Fruit fly (Drosophila melanogaster) whole organism, embryonic: ENCODE results near the gene CG1440.

Experiments
- BEAF-32 ChIP-seq: fragments of 200-800 bp; sonication (Bioruptor generic); optimal IDR thresholded peaks from 3 replicates; lab custom pipeline; 2017; ENCODE audit warnings: missing biosample characterization, missing genetic modification characterization, mild to moderate bottlenecking, moderate library complexity, missing genetic modification reagents
- CG10147 ChIP-seq: fragments of 200-800 bp; sonication (Bioruptor generic); optimal IDR thresholded peaks from 2 replicates; lab custom pipeline; 2019; ENCODE audit warnings: missing biosample characterization, mild to moderate bottlenecking, missing genetic modification characterization, moderate library complexity
- CG10267 ChIP-seq: fragments of 200-800 bp; sonication (Bioruptor generic); optimal IDR thresholded peaks from 2 replicates; lab custom pipeline; 2018; ENCODE audit warnings: missing biosample characterization, mild to moderate bottlenecking, missing genetic modification characterization, moderate library complexity
- CG10543 ChIP-seq: fragments of 200-800 bp; sonication (Bioruptor generic); optimal IDR thresholded peaks from 3 replicates; lab custom pipeline; 2017; ENCODE audit warnings: missing biosample characterization, mild to moderate bottlenecking, missing genetic modification characterization, moderate library complexity
- CG10959 ChIP-seq: fragments of 200-800 bp; sonication (Bioruptor generic); IDR thresholded peaks from 2 replicates; pipeline ENCODE4 v1.3.6; 2022; ENCODE audit warnings: missing biosample characterization, missing genetic modification characterization
- CG11247 ChIP-seq: fragments of 200-800 bp; sonication (Bioruptor generic); IDR thresholded peaks from 2 replicates; pipeline ENCODE4 v1.3.6; 2022; ENCODE audit warnings: missing biosample characterization, missing genetic modification characterization
- CG13287 ChIP-seq: fragments of 200-800 bp; sonication (Bioruptor generic); IDR thresholded peaks from 2 replicates; pipeline ENCODE4 v1.3.6; 2022; ENCODE audit warnings: missing biosample characterization, missing genetic modification characterization; ENCODE audit not compliant: partially characterized antibody
- CG15601 ChIP-seq: fragments of 200-800 bp; sonication (Bioruptor generic); optimal IDR thresholded peaks from 3 replicates; lab custom pipeline; 2019; ENCODE audit warnings: missing biosample characterization, mild to moderate bottlenecking, missing genetic modification characterization, moderate library complexity
- CG18262 ChIP-seq: fragments of 200-800 bp; optimal IDR thresholded peaks from 3 replicates; lab custom pipeline; 2019; ENCODE audit warnings: missing biosample characterization, mild to moderate bottlenecking, missing genetic modification characterization, moderate library complexity
- CG18599 ChIP-seq: fragments of 200-800 bp; sonication (Bioruptor generic); optimal IDR thresholded peaks from 3 replicates; lab custom pipeline; 2017; ENCODE audit warnings: missing biosample characterization, missing genetic modification characterization, mild to moderate bottlenecking, moderate library complexity, missing genetic modification reagents
- CG2120 ChIP-seq: fragments of 200-800 bp; sonication (Bioruptor generic); optimal IDR thresholded peaks from 3 replicates; lab custom pipeline; 2016; ENCODE audit warnings: missing biosample characterization, missing genetic modification characterization
- CG30403 ChIP-seq: fragments of 200-800 bp; sonication (Bioruptor generic); optimal IDR thresholded peaks from 3 replicates; lab custom pipeline; 2016; ENCODE audit warnings: missing biosample characterization, missing genetic modification characterization
- CG34376 ChIP-seq: fragments of 200-800 bp; sonication (Bioruptor generic); optimal IDR thresholded peaks from 2 replicates; lab custom pipeline; 2018; ENCODE audit warnings: missing biosample characterization, mild to moderate bottlenecking, missing genetic modification characterization
- CG3995 ChIP-seq: fragments of 200-800 bp; sonication (Bioruptor generic); optimal IDR thresholded peaks from 3 replicates; lab custom pipeline; 2016; ENCODE audit warnings: missing biosample characterization, missing genetic modification characterization
- CG4617 ChIP-seq: fragments of 200-800 bp; sonication (Bioruptor generic); optimal IDR thresholded peaks from 3 replicates; lab custom pipeline; 2016; ENCODE audit warnings: missing biosample characterization, missing genetic modification characterization, borderline replicate concordance
- CG5245 ChIP-seq: fragments of 200-800 bp; sonication (Bioruptor generic); optimal IDR thresholded peaks from 3 replicates; lab custom pipeline; 2016; ENCODE audit warnings: missing biosample characterization, missing genetic modification characterization
- CG6254 ChIP-seq: fragments of 200-800 bp; sonication (Bioruptor generic); optimal IDR thresholded peaks from 3 replicates; lab custom pipeline; 2017; ENCODE audit warnings: mild to moderate bottlenecking, missing biosample characterization, missing genetic modification reagents, missing genetic modification characterization
- CG6654 ChIP-seq: fragments of 200-800 bp; sonication (Bioruptor generic); optimal IDR thresholded peaks from 2 replicates; lab custom pipeline; 2017; ENCODE audit warnings: missing biosample characterization, mild to moderate bottlenecking, missing genetic modification characterization
- CG8359 ChIP-seq: fragments of 200-800 bp; sonication (Bioruptor generic); optimal IDR thresholded peaks from 2 replicates; lab custom pipeline; 2017; ENCODE audit warnings: missing biosample characterization, mild to moderate bottlenecking, missing genetic modification characterization, borderline replicate concordance
- CG9437 ChIP-seq: fragments of 200-800 bp; sonication (Bioruptor generic); optimal IDR thresholded peaks from 2 replicates; lab custom pipeline; 2018; ENCODE audit warnings: missing biosample characterization, mild to moderate bottlenecking, missing genetic modification characterization
- CG9817 ChIP-seq: fragments of 200-800 bp; sonication (Bioruptor generic); optimal IDR thresholded peaks from 2 replicates; lab custom pipeline; 2018; ENCODE audit warnings: missing biosample characterization, mild to moderate bottlenecking, missing genetic modification characterization, moderate library complexity
- D19B ChIP-seq: fragments of 200-800 bp; sonication (Bioruptor generic); optimal IDR thresholded peaks from 2 replicates; lab custom pipeline; 2017; ENCODE audit warnings: missing biosample characterization, mild to moderate bottlenecking, missing genetic modification characterization
- Dp ChIP-seq: fragments of 200-800 bp; sonication (Bioruptor generic); optimal IDR thresholded peaks from 2 replicates; lab custom pipeline; 2018; ENCODE audit warnings: missing biosample characterization, mild to moderate bottlenecking, missing genetic modification characterization, moderate library complexity
- Drgx ChIP-seq: fragments of 200-800 bp; sonication (Bioruptor generic); IDR thresholded peaks from 2 replicates; pipeline ENCODE4 v1.3.6; 2022; ENCODE audit warnings: missing biosample characterization, missing genetic modification characterization
- Ets65A ChIP-seq: fragments of 200-800 bp; sonication (Bioruptor generic); peaks from one replicate; lab custom pipeline; 2016; ENCODE audit warnings: missing biosample characterization, missing genetic modification characterization
- Hr39 ChIP-seq: fragments of >200 bp; optimal IDR thresholded peaks from 2 replicates; lab custom pipeline; 2017
- Hr78 ChIP-seq, 2 experiments: fragments of 200-800 bp in 1 of 2; fragments of >200 bp in 1 of 2; sonication (Bioruptor generic) in 1 of 2; optimal IDR thresholded peaks; 2 replicates each; lab custom pipeline; 2017 to 2019; ENCODE audit warnings: missing biosample characterization in 2 of 2, missing genetic modification characterization in 2 of 2, mild to moderate bottlenecking in 1 of 2, moderate library complexity in 1 of 2
- Jarid2 ChIP-seq: fragments of 200-800 bp; sonication (Bioruptor generic); optimal IDR thresholded peaks from 3 replicates; lab custom pipeline; 2017; ENCODE audit warnings: mild to moderate bottlenecking, missing biosample characterization, missing genetic modification reagents, missing genetic modification characterization
- Six4 ChIP-seq: fragments of 200-800 bp; sonication (Bioruptor generic); optimal IDR thresholded peaks from 2 replicates; lab custom pipeline; 2016; ENCODE audit warnings: missing biosample characterization, missing genetic modification characterization
- Stat92E ChIP-seq, 3 experiments: fragments of >200 bp in 2 of 3; fragments of 200-800 bp in 1 of 3; sonication (Bioruptor generic) in 1 of 3; optimal IDR thresholded peaks; 2 replicates each; lab custom pipeline; 2017 to 2019; ENCODE audit warnings: missing biosample characterization in 3 of 3, missing genetic modification characterization in 3 of 3, mild to moderate bottlenecking in 1 of 3, moderate library complexity in 1 of 3
- YL-1 ChIP-seq: fragments of 200-800 bp; sonication (Bioruptor generic); optimal IDR thresholded peaks from 3 replicates; lab custom pipeline; 2017; ENCODE audit warnings: missing biosample characterization, mild to moderate bottlenecking, missing genetic modification characterization
- amos ChIP-seq: fragments of 200-800 bp; sonication (Bioruptor generic); IDR thresholded peaks from 2 replicates; pipeline ENCODE4 v1.3.6; 2022; ENCODE audit warnings: missing biosample characterization, missing genetic modification characterization; ENCODE audit not compliant: partially characterized antibody
- da ChIP-seq: fragments of 200-800 bp; sonication (Bioruptor generic); optimal IDR thresholded peaks from 2 replicates; lab custom pipeline; 2016; ENCODE audit warnings: missing biosample characterization, missing genetic modification characterization
- disco-r ChIP-seq: fragments of 200-800 bp; sonication (Bioruptor generic); optimal IDR thresholded peaks from 2 replicates; lab custom pipeline; 2016; ENCODE audit warnings: missing biosample characterization, missing genetic modification characterization
- exex ChIP-seq: fragments of 200-800 bp; sonication (Bioruptor generic); optimal IDR thresholded peaks from 4 replicates; lab custom pipeline; 2018; ENCODE audit warnings: missing biosample characterization, mild to moderate bottlenecking, missing genetic modification characterization, moderate library complexity
- fd3F ChIP-seq: fragments of 200-800 bp; sonication (Bioruptor generic); optimal IDR thresholded peaks from 2 replicates; lab custom pipeline; 2018; ENCODE audit warnings: missing biosample characterization, mild to moderate bottlenecking, missing genetic modification characterization, moderate library complexity
- fru ChIP-seq: fragments of >200 bp; optimal IDR thresholded peaks from 2 replicates; lab custom pipeline; 2017
- inv ChIP-seq: fragments of 200-800 bp; sonication (Bioruptor generic); IDR thresholded peaks from 2 replicates; pipeline ENCODE4 v1.3.6; 2022; ENCODE audit warnings: missing biosample characterization, missing genetic modification characterization; ENCODE audit not compliant: partially characterized antibody
- jigr1 ChIP-seq: fragments of 200-800 bp; sonication (Bioruptor generic); IDR thresholded peaks from 3 replicates; pipeline ENCODE4 v1.3.6; 2022; ENCODE audit warnings: missing biosample characterization, missing genetic modification characterization
- jumu ChIP-seq: fragments of 200-800 bp; sonication (Bioruptor generic); optimal IDR thresholded peaks from 3 replicates; lab custom pipeline; 2016; ENCODE audit warnings: missing biosample characterization, missing genetic modification characterization
- lab ChIP-seq: fragments of 200-800 bp; sonication (Bioruptor generic); optimal IDR thresholded peaks from 3 replicates; lab custom pipeline; 2017; ENCODE audit warnings: missing biosample characterization, missing genetic modification characterization, mild to moderate bottlenecking, moderate library complexity, missing genetic modification reagents
- nerfin-2 ChIP-seq: fragments of 200-800 bp; sonication (Bioruptor generic); IDR thresholded peaks from 2 replicates; pipeline ENCODE4 v1.3.6; 2022; ENCODE audit warnings: missing biosample characterization, missing genetic modification characterization; ENCODE audit not compliant: partially characterized antibody
- org-1 ChIP-seq: fragments of 200-800 bp; sonication (Bioruptor generic); optimal IDR thresholded peaks from 2 replicates; lab custom pipeline; 2017; ENCODE audit warnings: missing biosample characterization, missing genetic modification characterization
- prd ChIP-seq, 3 experiments: fragments of >200 bp in 2 of 3; fragments of 200-800 bp in 1 of 3; sonication (Bioruptor generic) in 1 of 3; optimal IDR thresholded peaks in 2 of 3; IDR thresholded peaks in 1 of 3; 2 replicates in 2 of 3; 3 replicates in 1 of 3; pipeline versions ENCODE4 v1.3.6 to Lab custom; 2017 to 2022; ENCODE audit warnings: missing biosample characterization in 1 of 3, missing genetic modification characterization in 1 of 3
- slou ChIP-seq: fragments of 200-800 bp; sonication (Bioruptor generic); optimal IDR thresholded peaks from 3 replicates; lab custom pipeline; 2016; ENCODE audit warnings: missing biosample characterization, missing genetic modification characterization
- stc ChIP-seq: fragments of 200-800 bp; sonication (Bioruptor generic); IDR thresholded peaks from 2 replicates; pipeline ENCODE4 v1.3.6; 2022; ENCODE audit warnings: missing biosample characterization, missing genetic modification characterization
- sug ChIP-seq: fragments of 200-800 bp; optimal IDR thresholded peaks from 2 replicates; lab custom pipeline; 2019; ENCODE audit warnings: missing biosample characterization, mild to moderate bottlenecking, missing genetic modification characterization, moderate library complexity
- tio ChIP-seq: fragments of 200-800 bp; sonication (Bioruptor generic); optimal IDR thresholded peaks from 2 replicates; lab custom pipeline; 2017; ENCODE audit warnings: missing biosample characterization, missing genetic modification characterization, inconsistent platforms
- trem ChIP-seq: fragments of 200-800 bp; optimal IDR thresholded peaks from 3 replicates; lab custom pipeline; 2019; ENCODE audit warnings: missing biosample characterization, mild to moderate bottlenecking, missing genetic modification characterization, moderate library complexity
- zfh2 ChIP-seq: fragments of 200-800 bp; sonication (Bioruptor generic); optimal IDR thresholded peaks from 2 replicates; lab custom pipeline; 2016; ENCODE audit warnings: missing biosample characterization, missing genetic modification characterization

The CG1440 gene

DNA sequence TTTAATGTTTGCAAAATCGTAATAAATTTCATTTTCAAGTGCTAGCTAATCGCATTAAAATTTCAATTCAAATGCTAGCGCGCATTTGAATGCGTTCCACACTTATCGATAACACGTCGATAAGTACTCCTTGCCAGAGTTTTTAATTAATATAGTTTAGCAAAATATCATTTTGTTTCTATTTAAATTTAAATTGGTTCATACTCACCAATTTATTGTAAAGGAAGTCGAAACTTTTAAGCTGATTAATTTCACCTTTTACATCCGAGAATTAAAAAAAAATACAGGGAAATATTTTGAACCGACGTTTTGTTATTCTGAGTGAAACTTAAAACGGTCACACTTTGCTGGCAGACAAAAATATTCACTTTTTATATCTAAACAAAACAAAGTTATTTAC, 24.3 kb downstream of the CG1440 start, which contains the start of gene Es2 (continued):
- no peak for TF ChIP-seq CG8359 (GFP tag; lab: Kevin White, UChicago)
- no peak for TF ChIP-seq disco-r (GFP tag; lab: Kevin White, UChicago)
- TF ChIP-seq CG9437 (GFP tag; lab: Kevin White, UChicago), result no peak
- no peak for TF ChIP-seq lab (GFP tag; lab: Kevin White, UChicago)
- TF ChIP-seq zfh2 (GFP tag; lab: Kevin White, UChicago), result no peak
- peak; percentile 23 for TF ChIP-seq BEAF-32 (GFP tag; lab: Kevin White, UChicago)
- TF ChIP-seq stc, result no peak
- TF ChIP-seq CG6654 (GFP tag; lab: Kevin White, UChicago), result no peak
- peak; percentile 7 for TF ChIP-seq CG10267 (tag; lab: Kevin White, UChicago)
- no peak for TF ChIP-seq CG10543 (GFP tag; lab: Kevin White, UChicago)
- no peak for TF ChIP-seq D19B (GFP tag; lab: Kevin White, UChicago)
- TF ChIP-seq Dp (GFP tag; lab: Kevin White, UChicago), result peak; percentile 85
- TF ChIP-seq Drgx (GFP tag; lab: Robert Waterston, UW), result no peak
- TF ChIP-seq Hr39, result no peak
- peak; percentile 31 for TF ChIP-seq CG10147 (GFP tag; lab: Kevin White, UChicago)
- no peak for TF ChIP-seq Stat92E (GFP tag; optimal IDR thresholded peaks at IDR 0.05; lab: Kevin White, UChicago)
- no peak for TF ChIP-seq CG18262 (tag; lab: Kevin White, UChicago)
- no peak for TF ChIP-seq YL-1 (GFP tag; lab: Kevin White, UChicago)
- no peak for TF ChIP-seq CG10959
- TF ChIP-seq Hr78 (GFP tag; optimal IDR thresholded peaks at IDR 0.05; lab: Kevin White, UChicago), result no peak
- no peak for TF ChIP-seq da (GFP tag; lab: Kevin White, UChicago)
- TF ChIP-seq CG4617 (GFP tag; lab: Kevin White, UChicago), result no peak
- TF ChIP-seq trem (tag; lab: Kevin White, UChicago), result peak; percentile 39
- no peak for TF ChIP-seq CG6254 (GFP tag; lab: Kevin White, UChicago)
- no peak for TF ChIP-seq org-1 (GFP tag; lab: Kevin White, UChicago)
- TF ChIP-seq fd3F, result no peak
- no peak for TF ChIP-seq tio (GFP tag; lab: Kevin White, UChicago)
- no peak for TF ChIP-seq fru (lab: Kevin White, UChicago)
- TF ChIP-seq CG3995 (GFP tag; lab: Kevin White, UChicago), result no peak
- no peak for TF ChIP-seq CG5245 (GFP tag; lab: Kevin White, UChicago)
- TF ChIP-seq jumu (GFP tag; lab: Kevin White, UChicago), result no peak
- TF ChIP-seq CG11247 (GFP tag; lab: Robert Waterston, UW), result no peak
- no peak for TF ChIP-seq CG2120
- TF ChIP-seq prd (optimal IDR thresholded peaks at IDR 0.05; lab: Kevin White, UChicago), result no peak
- TF ChIP-seq prd (GFP tag; IDR thresholded peaks at IDR 0.05; lab: Robert Waterston, UW), result no peak
- no peak for TF ChIP-seq CG34376 (GFP tag; lab: Kevin White, UChicago)
- no peak for TF ChIP-seq slou (GFP tag; lab: Kevin White, UChicago)
- no peak for TF ChIP-seq inv (GFP tag; lab: Robert Waterston, UW)
- no peak for TF ChIP-seq CG18599 (GFP tag; lab: Kevin White, UChicago)
- TF ChIP-seq Six4, result no peak
- TF ChIP-seq nerfin-2, result no peak
- TF ChIP-seq Jarid2 (GFP tag; lab: Kevin White, UChicago), result no peak
- TF ChIP-seq sug (tag; lab: Kevin White, UChicago), result no peak
- TF ChIP-seq amos (GFP tag; lab: Robert Waterston, UW), result no peak
- no peak for TF ChIP-seq Ets65A (GFP tag; lab: Kevin White, UChicago)
- TF ChIP-seq CG30403 (GFP tag; lab: Kevin White, UChicago), result no peak
- TF ChIP-seq CG15601 (tag; lab: Kevin White, UChicago), result no peak
- no peak for TF ChIP-seq exex (tag; lab: Kevin White, UChicago)
- TF ChIP-seq CG9817 (tag; lab: Kevin White, UChicago), result no peak
- TF ChIP-seq CG13287 (GFP tag; lab: Robert Waterston, UW), result peak; percentile 37; the same call in 1 of the 2 replicates
- no peak for TF ChIP-seq jigr1 (GFP tag; lab: Robert Waterston, UW)
